Fruit fly (Drosophila melanogaster): Measurements from ENCODE around the gene CG3108.

dm6 chrX:5752838-5753237, 28.6 kb downstream of the CG3108 start:
- no peak for TF ChIP-seq psq (optimal IDR thresholded peaks at IDR 0.05)
- no peak for TF ChIP-seq CG8478 (optimal IDR thresholded peaks at IDR 0.05)

All from whole organism.